Worm (Caenorhabditis elegans): ENCODE results near the gene C01G12.16.

Gene C01G12.16

ce11 chrIII:4134059-4134458 is 27.0 kb upstream of the C01G12.16 start:
- TF ChIP-seq F13C5.2 (tag; optimal IDR thresholded peaks at IDR 0.05): no peak
- TF ChIP-seq ceh-13 (GFP tag; optimal IDR thresholded peaks at IDR 0.05): no peak
- no peak for TF ChIP-seq hnd-1 (tag; optimal IDR thresholded peaks at IDR 0.05)
- TF ChIP-seq B0310.2 (tag; optimal IDR thresholded peaks at IDR 0.05): no peak
- no peak for TF ChIP-seq sea-1 (GFP tag; conservative IDR thresholded peaks at IDR 0.05)

- TF ChIP-seq hmg-4 (GFP tag; optimal IDR thresholded peaks at IDR 0.05): no peak
- TF ChIP-seq ama-1 (optimal IDR thresholded peaks at IDR 0.05): no peak
- no peak for TF ChIP-seq tra-4 (tag; optimal IDR thresholded peaks at IDR 0.05)
- no peak for TF ChIP-seq ceh-36 (tag; optimal IDR thresholded peaks at IDR 0.05)
- no peak for TF ChIP-seq ceh-13 (GFP tag; optimal IDR thresholded peaks at IDR 0.05)
- no peak for TF ChIP-seq sea-1 (GFP tag; conservative IDR thresholded peaks at IDR 0.05)
- no peak for TF ChIP-seq flt-1 (GFP tag; IDR thresholded peaks at IDR 0.05)
- no peak for TF ChIP-seq aly-1 (tag; optimal IDR thresholded peaks at IDR 0.05)
- no peak for TF ChIP-seq ets-7 (tag; optimal IDR thresholded peaks at IDR 0.05)
- no peak for TF ChIP-seq pes-1 (GFP tag; IDR thresholded peaks at IDR 0.05)
- TF ChIP-seq B0310.2 (tag; optimal IDR thresholded peaks at IDR 0.05): no peak
- TF ChIP-seq F13C5.2 (tag; optimal IDR thresholded peaks at IDR 0.05): no peak
- TF ChIP-seq tbx-11 (GFP tag; IDR thresholded peaks at IDR 0.05): no peak
- TF ChIP-seq hmbx-1 (tag; optimal IDR thresholded peaks at IDR 0.05): no peak
- TF ChIP-seq hnd-1 (tag; optimal IDR thresholded peaks at IDR 0.05): no peak
- TF ChIP-seq tbx-37 (GFP tag; conservative IDR thresholded peaks at IDR 0.05): no peak
- TF ChIP-seq scrt-1 (GFP tag; IDR thresholded peaks at IDR 0.05): no peak
Observed at ce11 chrIII:4137180-4137579, 23.9 kb upstream of the C01G12.16 start.

- TF ChIP-seq aly-1 (tag; optimal IDR thresholded peaks at IDR 0.05) (no peak), sea-1 (GFP tag; conservative IDR thresholded peaks at IDR 0.05) (no peak), ceh-36 (tag; optimal IDR thresholded peaks at IDR 0.05) (no peak), scrt-1 (GFP tag; IDR thresholded peaks at IDR 0.05) (no peak), F13C5.2 (tag; optimal IDR thresholded peaks at IDR 0.05) (no peak), ets-7 (tag; optimal IDR thresholded peaks at IDR 0.05) (no peak), hmg-4 (GFP tag; optimal IDR thresholded peaks at IDR 0.05) (no peak), pes-1 (GFP tag; IDR thresholded peaks at IDR 0.05) (no peak), tra-4 (tag; optimal IDR thresholded peaks at IDR 0.05) (no peak), tbx-11 (GFP tag; IDR thresholded peaks at IDR 0.05) (no peak), ama-1 (optimal IDR thresholded peaks at IDR 0.05) (no peak), B0310.2 (tag; optimal IDR thresholded peaks at IDR 0.05) (no peak), flt-1 (GFP tag; IDR thresholded peaks at IDR 0.05) (no peak), ceh-13 (GFP tag; optimal IDR thresholded peaks at IDR 0.05) (no peak)
Observed at ce11 chrIII:4143170-4143569, 17.9 kb upstream of the C01G12.16 start.

- TF ChIP-seq flt-1 (GFP tag; IDR thresholded peaks at IDR 0.05): no peak
- no peak for TF ChIP-seq scrt-1 (GFP tag; IDR thresholded peaks at IDR 0.05)
- TF ChIP-seq sea-1 (GFP tag; conservative IDR thresholded peaks at IDR 0.05): no peak
- TF ChIP-seq ceh-13 (GFP tag; optimal IDR thresholded peaks at IDR 0.05): no peak
- peak; percentile 64 for TF ChIP-seq F13C5.2 (tag; optimal IDR thresholded peaks at IDR 0.05)
- TF ChIP-seq ama-1 (optimal IDR thresholded peaks at IDR 0.05): no peak
- TF ChIP-seq ets-7 (tag; optimal IDR thresholded peaks at IDR 0.05): no peak
- TF ChIP-seq hmg-4 (GFP tag; optimal IDR thresholded peaks at IDR 0.05): no peak
Observed at ce11 chrIII:4150919-4151318, 10.1 kb upstream of the C01G12.16 start.

- TF ChIP-seq ama-1 (optimal IDR thresholded peaks at IDR 0.05) (no peak), sea-1 (GFP tag; conservative IDR thresholded peaks at IDR 0.05) (no peak)
Observed at ce11 chrIII:4151548-4152104, 9.4 kb upstream of the C01G12.16 start, which contains the start of the genes wht-3 and har-1. TSS of gene wht-3 (minus strand) at chrIII:4151598. TSS of gene har-1 (plus strand) at chrIII:4152054.

- TF ChIP-seq scrt-1 (GFP tag; IDR thresholded peaks at IDR 0.05) (no peak), pes-1 (GFP tag; IDR thresholded peaks at IDR 0.05) (no peak), F13C5.2 (tag; optimal IDR thresholded peaks at IDR 0.05) (no peak), flt-1 (GFP tag; IDR thresholded peaks at IDR 0.05) (no peak), ama-1 (optimal IDR thresholded peaks at IDR 0.05) (no peak), ets-7 (tag; optimal IDR thresholded peaks at IDR 0.05) (no peak)
Observed at ce11 chrIII:4152309-4152708, 8.7 kb upstream of the C01G12.16 start.

- TF ChIP-seq sea-1 (GFP tag; conservative IDR thresholded peaks at IDR 0.05) (no peak), ama-1 (optimal IDR thresholded peaks at IDR 0.05) (no peak), ets-7 (tag; optimal IDR thresholded peaks at IDR 0.05) (no peak), tbx-37 (GFP tag; conservative IDR thresholded peaks at IDR 0.05) (no peak), F13C5.2 (tag; optimal IDR thresholded peaks at IDR 0.05) (no peak)
Observed at ce11 chrIII:4152828-4153227, 8.2 kb upstream of the C01G12.16 start.

- no peak for TF ChIP-seq hmbx-1 (tag; optimal IDR thresholded peaks at IDR 0.05)
- TF ChIP-seq F13C5.2 (tag; optimal IDR thresholded peaks at IDR 0.05): no peak
- no peak for TF ChIP-seq tbx-11 (GFP tag; IDR thresholded peaks at IDR 0.05)
- no peak for TF ChIP-seq pes-1 (GFP tag; IDR thresholded peaks at IDR 0.05)
Observed at ce11 chrIII:4153299-4153698, 7.7 kb upstream of the C01G12.16 start, which contains the start of gene glod-4. TSS of gene glod-4 (plus strand) at chrIII:4153599.

- no peak for TF ChIP-seq ceh-13 (GFP tag; optimal IDR thresholded peaks at IDR 0.05)
- TF ChIP-seq tra-4 (tag; optimal IDR thresholded peaks at IDR 0.05): no peak
- no peak for TF ChIP-seq hnd-1 (tag; optimal IDR thresholded peaks at IDR 0.05)
- TF ChIP-seq B0310.2 (tag; optimal IDR thresholded peaks at IDR 0.05): no peak
- TF ChIP-seq flt-1 (GFP tag; IDR thresholded peaks at IDR 0.05): no peak
- no peak for TF ChIP-seq hmg-4 (GFP tag; optimal IDR thresholded peaks at IDR 0.05)
- no peak for TF ChIP-seq pes-1 (GFP tag; IDR thresholded peaks at IDR 0.05)
- no peak for TF ChIP-seq aly-1 (tag; optimal IDR thresholded peaks at IDR 0.05)
- no peak for TF ChIP-seq tbx-37 (GFP tag; conservative IDR thresholded peaks at IDR 0.05)
- TF ChIP-seq scrt-1 (GFP tag; IDR thresholded peaks at IDR 0.05): no peak
- TF ChIP-seq F13C5.2 (tag; optimal IDR thresholded peaks at IDR 0.05): no peak
- no peak for TF ChIP-seq ama-1 (optimal IDR thresholded peaks at IDR 0.05)
- no peak for TF ChIP-seq sea-1 (GFP tag; conservative IDR thresholded peaks at IDR 0.05)
- no peak for TF ChIP-seq hmbx-1 (tag; optimal IDR thresholded peaks at IDR 0.05)
- TF ChIP-seq tbx-11 (GFP tag; IDR thresholded peaks at IDR 0.05): no peak
- TF ChIP-seq ets-7 (tag; optimal IDR thresholded peaks at IDR 0.05): no peak
- TF ChIP-seq ceh-36 (tag; optimal IDR thresholded peaks at IDR 0.05): no peak
Observed at ce11 chrIII:4157298-4157697, 3.7 kb upstream of the C01G12.16 start, which contains the start of gene C16C10.9. TSS of gene C16C10.9 (minus strand) at chrIII:4157398.
